Worm (Caenorhabditis elegans) whole organism, mixed stage, embryonic: Measurements from ENCODE around the gene nfya-1.

Experiments used
- blmp-1 ChIP-seq: fragments of 150-350 bp; optimal IDR thresholded peaks from 2 replicates; lab custom pipeline; 2014; ENCODE audit warnings: missing biosample characterization, missing genetic modification characterization
- ceh-83 ChIP-seq: fragments of 200-800 bp; sonication (Bioruptor generic); optimal IDR thresholded peaks from 2 replicates; lab custom pipeline; 2018; ENCODE audit warnings: mild to moderate bottlenecking, missing genetic modification characterization, missing compliant biosample characterization
- cnd-1 ChIP-seq: fragments of 200-800 bp; sonication (Bioruptor generic); optimal IDR thresholded peaks from 2 replicates; lab custom pipeline; 2018; ENCODE audit warnings: mild to moderate bottlenecking, missing genetic modification characterization, missing compliant biosample characterization
- elt-1 ChIP-seq: sonication (generic microtip); optimal IDR thresholded peaks from 2 replicates; lab custom pipeline; 2017; ENCODE audit warnings: missing genetic modification characterization, mild to moderate bottlenecking, missing compliant biosample characterization, antibody characterized with exemption, moderate library complexity, borderline replicate concordance; ENCODE audit not compliant: insufficient read depth
- hlh-1 ChIP-seq: fragments of 150-350 bp; optimal IDR thresholded peaks from 2 replicates; lab custom pipeline; 2014; ENCODE audit warnings: missing biosample characterization, missing genetic modification reagents, missing genetic modification characterization
- lsy-2 ChIP-seq: fragments of 150-350 bp; optimal IDR thresholded peaks from 2 replicates; lab custom pipeline; 2014; ENCODE audit warnings: missing biosample characterization, missing genetic modification characterization
- mep-1 ChIP-seq: fragments of 150-350 bp; optimal IDR thresholded peaks from 2 replicates; lab custom pipeline; 2017; ENCODE audit warnings: missing biosample characterization, missing genetic modification reagents, missing genetic modification characterization, inconsistent platforms
- nhr-12 ChIP-seq: fragments of 150-350 bp; optimal IDR thresholded peaks from 2 replicates; lab custom pipeline; 2014; ENCODE audit warnings: missing biosample characterization, missing genetic modification characterization
- nhr-237 ChIP-seq: fragments of 150-350 bp; optimal IDR thresholded peaks from 2 replicates; lab custom pipeline; 2014; ENCODE audit warnings: missing biosample characterization, missing genetic modification characterization
- snpc-4 ChIP-seq: fragments of 150-350 bp; optimal IDR thresholded peaks from 2 replicates; lab custom pipeline; 2014; ENCODE audit warnings: missing biosample characterization, missing genetic modification characterization
- sptf-1 ChIP-seq: sonication (generic microtip); optimal IDR thresholded peaks from 2 replicates; lab custom pipeline; 2017; ENCODE audit warnings: mild to moderate bottlenecking, missing genetic modification characterization, moderate library complexity, missing compliant biosample characterization
- unc-39 ChIP-seq: fragments of 150-350 bp; optimal IDR thresholded peaks from 2 replicates; lab custom pipeline; 2014; ENCODE audit warnings: missing biosample characterization, missing genetic modification characterization
- unc-62 ChIP-seq: fragments of 150-350 bp; optimal IDR thresholded peaks from 2 replicates; lab custom pipeline; 2014; ENCODE audit warnings: missing biosample characterization, missing genetic modification reagents, missing genetic modification characterization
- ztf-11 ChIP-seq: fragments of 150-350 bp; optimal IDR thresholded peaks from 2 replicates; lab custom pipeline; 2014; ENCODE audit warnings: missing biosample characterization, missing genetic modification characterization

- TF ChIP-seq lsy-2 (tag; lab: Kevin White, UChicago) (no peak), unc-62 (GFP tag; lab: Kevin White, UChicago) (no peak), ztf-11 (tag; lab: Kevin White, UChicago) (no peak), blmp-1 (tag; lab: Kevin White, UChicago) (no peak), hlh-1 (tag; lab: Kevin White, UChicago) (no peak), nhr-237 (tag; lab: Kevin White, UChicago) (no peak), mep-1 (tag; lab: Kevin White, UChicago) (no peak), snpc-4 (tag; lab: Kevin White, UChicago) (no peak), unc-39 (no peak), sptf-1 (tag; lab: Kevin White, UChicago) (no peak), elt-1 (tag; lab: Kevin White, UChicago) (no peak), ceh-83 (GFP tag; lab: Kevin White, UChicago) (no peak), cnd-1 (no peak), nhr-12 (tag; lab: Kevin White, UChicago) (no peak)
These were observed 37.5 kb downstream of the nfya-1 start for ce11 chrX:11909168-11909567.
